Worm (Caenorhabditis elegans): ENCODE measurements around the gene C05G5.2.
A peak's percentile ranks its signal among the peaks of the same experiment; 100 is the strongest.

The C05G5.2 gene

ce11 chrX:14731828-14732331, 15.2 kb upstream of the C05G5.2 start, which contains the start of gene F33C8.4:
TSS of gene F33C8.4 (plus strand) at chrX:14732281.
- TF ChIP-seq snpc-4 (tag; optimal IDR thresholded peaks at IDR 0.05) (no peak), ztf-1 (GFP tag; conservative IDR thresholded peaks at IDR 0.05) (no peak), sem-4 (tag; optimal IDR thresholded peaks at IDR 0.05) (no peak), mbf-1 (tag; optimal IDR thresholded peaks at IDR 0.05) (no peak), alr-1 (tag; optimal IDR thresholded peaks at IDR 0.05) (no peak), skn-1 (tag; optimal IDR thresholded peaks at IDR 0.05) (no peak), ceh-16 (tag; optimal IDR thresholded peaks at IDR 0.05) (no peak), F13H6.1 (tag; optimal IDR thresholded peaks at IDR 0.05) (peak; percentile 47), lin-13 (GFP tag; optimal IDR thresholded peaks at IDR 0.05) (no peak), sma-3 (GFP tag; optimal IDR thresholded peaks at IDR 0.05) (no peak), nhr-129 (tag; optimal IDR thresholded peaks at IDR 0.05) (peak; percentile 0), sma-9 (GFP tag; optimal IDR thresholded peaks at IDR 0.05) (peak; percentile 44), sma-9 (tag; optimal IDR thresholded peaks at IDR 0.05) (no peak)

ce11 chrX:14736220-14736619, 10.9 kb upstream of the C05G5.2 start:
- TF ChIP-seq snpc-4 (tag; optimal IDR thresholded peaks at IDR 0.05) (peak; percentile 16), unc-39 (tag; optimal IDR thresholded peaks at IDR 0.05) (no peak)

ce11 chrX:14736955-14737621, 10.0 kb upstream of the C05G5.2 start:
- TF ChIP-seq blmp-1 (tag; optimal IDR thresholded peaks at IDR 0.05; ENCODE audit: insufficient read depth) (peak; percentile 53), skn-1 (tag; optimal IDR thresholded peaks at IDR 0.05) (no peak), mab-5 (tag; optimal IDR thresholded peaks at IDR 0.05) (no peak), nhr-21 (tag; optimal IDR thresholded peaks at IDR 0.05) (peak; percentile 49), fos-1 (tag; optimal IDR thresholded peaks at IDR 0.05) (peak; percentile 5), nhr-10 (tag; optimal IDR thresholded peaks at IDR 0.05) (no peak), nhr-25 (tag; optimal IDR thresholded peaks at IDR 0.05) (peak; percentile 66), crh-2 (tag; optimal IDR thresholded peaks at IDR 0.05) (no peak), lin-13 (GFP tag; optimal IDR thresholded peaks at IDR 0.05) (no peak), nhr-12 (tag; optimal IDR thresholded peaks at IDR 0.05) (no peak), sma-9 (GFP tag; optimal IDR thresholded peaks at IDR 0.05) (no peak), sma-9 (tag; optimal IDR thresholded peaks at IDR 0.05) (no peak), gmeb-1 (tag; optimal IDR thresholded peaks at IDR 0.05) (peak; percentile 12), ZK546.5 (tag; optimal IDR thresholded peaks at IDR 0.05) (no peak), nhr-6 (tag; optimal IDR thresholded peaks at IDR 0.05) (no peak), Y55F3AM.14 (GFP tag; optimal IDR thresholded peaks at IDR 0.05) (no peak), lin-11 (tag; optimal IDR thresholded peaks at IDR 0.05) (no peak), lsy-2 (tag; optimal IDR thresholded peaks at IDR 0.05) (peak in 1 of 2 experiments; percentile 4), mbf-1 (tag; optimal IDR thresholded peaks at IDR 0.05) (no peak), ztf-4 (tag; optimal IDR thresholded peaks at IDR 0.05) (no peak), sma-3 (GFP tag; optimal IDR thresholded peaks at IDR 0.05) (peak; percentile 56), unc-39 (tag; optimal IDR thresholded peaks at IDR 0.05) (no peak), ceh-16 (tag; optimal IDR thresholded peaks at IDR 0.05) (no peak), ztf-11 (tag; optimal IDR thresholded peaks at IDR 0.05) (no peak)

- TF ChIP-seq nhr-23 (tag; optimal IDR thresholded peaks at IDR 0.05): no peak
- TF ChIP-seq mbf-1 (tag; optimal IDR thresholded peaks at IDR 0.05): no peak
- TF ChIP-seq dmd-4 (tag; optimal IDR thresholded peaks at IDR 0.05): no peak
- TF ChIP-seq alr-1 (tag; optimal IDR thresholded peaks at IDR 0.05): no peak
- TF ChIP-seq Y55F3AM.14 (GFP tag; optimal IDR thresholded peaks at IDR 0.05): no peak
- no peak for TF ChIP-seq unc-39 (tag; optimal IDR thresholded peaks at IDR 0.05)
- no peak for TF ChIP-seq mab-5 (tag; optimal IDR thresholded peaks at IDR 0.05)
- no peak for TF ChIP-seq peb-1 (tag; optimal IDR thresholded peaks at IDR 0.05)
- TF ChIP-seq lin-11 (tag; optimal IDR thresholded peaks at IDR 0.05): no peak
- no peak for TF ChIP-seq nhr-77 (tag; optimal IDR thresholded peaks at IDR 0.05)
- TF ChIP-seq snpc-4 (tag; optimal IDR thresholded peaks at IDR 0.05): no peak
These were observed 9.5 kb upstream of the C05G5.2 start for ce11 chrX:14737623-14738022.

- TF ChIP-seq nhr-23 (tag; optimal IDR thresholded peaks at IDR 0.05) (no peak), fos-1 (tag; optimal IDR thresholded peaks at IDR 0.05) (peak; percentile 42)
These were observed 7.6 kb upstream of the C05G5.2 start for ce11 chrX:14739466-14739865.
